Fruit fly (Drosophila melanogaster) whole organism, larva: Measurements from ENCODE around the gene CG14253.
A peak's percentile ranks its signal among the peaks of the same experiment; 100 is the strongest.

Experiments
- noc ChIP-seq: fragments of 200-800 bp; sonication (Bioruptor generic); optimal IDR thresholded peaks from 3 replicates; lab custom pipeline; 2019; ENCODE audit warnings: missing biosample characterization, mild to moderate bottlenecking, missing genetic modification characterization, moderate library complexity

The CG14253 gene

dm6 chr3R:26958314-26958979 is 19.9 kb upstream of the CG14253 start, which contains the start of gene CG6330:
CG6330 (minus strand) TSS chr3R:26958491.
- no peak for TF ChIP-seq noc (tag; lab: Kevin White, UChicago)

dm6 chr3R:26960496-26960895 is 17.8 kb upstream of the CG14253 start:
- TF ChIP-seq noc (tag; lab: Kevin White, UChicago): no peak

dm6 chr3R:26963747-26964174 is 14.6 kb upstream of the CG14253 start:
- peak; percentile 88 for TF ChIP-seq noc (tag; lab: Kevin White, UChicago)

- TF ChIP-seq noc (tag; lab: Kevin White, UChicago): no peak
Observed at dm6 chr3R:26964452-26965133, 13.7 kb upstream of the CG14253 start, which contains the start of gene Tsp97E. Tsp97E (minus strand) TSS chr3R:26964817.

- TF ChIP-seq noc (tag; lab: Kevin White, UChicago): no peak
Observed at dm6 chr3R:26966385-26966784, 12.0 kb upstream of the CG14253 start, which contains the start of gene Gr97a. Gr97a (minus strand) TSS chr3R:26966485.

- TF ChIP-seq noc (tag; lab: Kevin White, UChicago): peak; percentile 20
Observed at dm6 chr3R:26966794-26967323, 11.5 kb upstream of the CG14253 start, which contains the start of gene CG5521. CG5521 (plus strand) TSS chr3R:26966930.

- TF ChIP-seq noc (tag; lab: Kevin White, UChicago): peak; percentile 41
Observed at dm6 chr3R:26967587-26968312, 10.6 kb upstream of the CG14253 start.

- TF ChIP-seq noc (tag; lab: Kevin White, UChicago): no peak
Observed at dm6 chr3R:26968313-26968605, 10.1 kb upstream of the CG14253 start.

- TF ChIP-seq noc (tag; lab: Kevin White, UChicago): peak; percentile 2
Observed at dm6 chr3R:26968823-26969638, 9.3 kb upstream of the CG14253 start.

- peak; percentile 77 for TF ChIP-seq noc (tag; lab: Kevin White, UChicago)
Observed at dm6 chr3R:26969743-26970142, 8.6 kb upstream of the CG14253 start.

- peak; percentile 28 for TF ChIP-seq noc (tag; lab: Kevin White, UChicago)
Observed at dm6 chr3R:26980282-26980691, 1.9 kb downstream of the CG14253 start.

- no peak for TF ChIP-seq noc (tag; lab: Kevin White, UChicago)
Observed at dm6 chr3R:26982106-26982505, 3.8 kb downstream of the CG14253 start.

dm6 chr3R:26984437-26984836 is 6.1 kb downstream of the CG14253 start:
- peak; percentile 64 for TF ChIP-seq noc (tag; lab: Kevin White, UChicago)

dm6 chr3R:26987455-26987854 is 9.1 kb downstream of the CG14253 start:
- TF ChIP-seq noc (tag; lab: Kevin White, UChicago): no peak

dm6 chr3R:26988412-26988981 is 10.2 kb downstream of the CG14253 start, which contains the start of gene CG31075:
CG31075 (minus strand) TSS chr3R:26988517.
- TF ChIP-seq noc (tag; lab: Kevin White, UChicago): peak; percentile 85
